Fruit fly (Drosophila melanogaster) whole organism, wandering third instar larva: ENCODE measurements around the gene by.

Experiments
- OdsH ChIP-seq: fragments of 200-800 bp; sonication (Bioruptor generic); optimal IDR thresholded peaks from 2 replicates; lab custom pipeline; 2016; ENCODE audit warnings: missing biosample characterization, mild to moderate bottlenecking, missing genetic modification characterization
- brk ChIP-seq: fragments of 200-800 bp; sonication (Bioruptor generic); optimal IDR thresholded peaks from 2 replicates; lab custom pipeline; 2016; ENCODE audit warnings: missing biosample characterization, mild to moderate bottlenecking, missing genetic modification characterization
- psq ChIP-seq: fragments of 200-800 bp; sonication (Bioruptor generic); optimal IDR thresholded peaks from 3 replicates; lab custom pipeline; 2017; ENCODE audit warnings: missing biosample characterization, mild to moderate bottlenecking, missing genetic modification characterization, moderate library complexity
- usp ChIP-seq: fragments of >200 bp; optimal IDR thresholded peaks from 2 replicates; lab custom pipeline; 2017; ENCODE audit warnings: missing biosample characterization, missing genetic modification characterization

dm6 chr3R:9480396-9480795 lies 52.4 kb downstream of the by start:
- TF ChIP-seq OdsH (GFP tag; lab: Kevin White, UChicago) (no peak), psq (GFP tag; lab: Kevin White, UChicago) (no peak), brk (GFP tag; lab: Kevin White, UChicago) (no peak), usp (GFP tag; lab: Kevin White, UChicago) (no peak)
